Worm (Caenorhabditis elegans): ENCODE data around the gene dpy-31.

Gene dpy-31

DNA sequence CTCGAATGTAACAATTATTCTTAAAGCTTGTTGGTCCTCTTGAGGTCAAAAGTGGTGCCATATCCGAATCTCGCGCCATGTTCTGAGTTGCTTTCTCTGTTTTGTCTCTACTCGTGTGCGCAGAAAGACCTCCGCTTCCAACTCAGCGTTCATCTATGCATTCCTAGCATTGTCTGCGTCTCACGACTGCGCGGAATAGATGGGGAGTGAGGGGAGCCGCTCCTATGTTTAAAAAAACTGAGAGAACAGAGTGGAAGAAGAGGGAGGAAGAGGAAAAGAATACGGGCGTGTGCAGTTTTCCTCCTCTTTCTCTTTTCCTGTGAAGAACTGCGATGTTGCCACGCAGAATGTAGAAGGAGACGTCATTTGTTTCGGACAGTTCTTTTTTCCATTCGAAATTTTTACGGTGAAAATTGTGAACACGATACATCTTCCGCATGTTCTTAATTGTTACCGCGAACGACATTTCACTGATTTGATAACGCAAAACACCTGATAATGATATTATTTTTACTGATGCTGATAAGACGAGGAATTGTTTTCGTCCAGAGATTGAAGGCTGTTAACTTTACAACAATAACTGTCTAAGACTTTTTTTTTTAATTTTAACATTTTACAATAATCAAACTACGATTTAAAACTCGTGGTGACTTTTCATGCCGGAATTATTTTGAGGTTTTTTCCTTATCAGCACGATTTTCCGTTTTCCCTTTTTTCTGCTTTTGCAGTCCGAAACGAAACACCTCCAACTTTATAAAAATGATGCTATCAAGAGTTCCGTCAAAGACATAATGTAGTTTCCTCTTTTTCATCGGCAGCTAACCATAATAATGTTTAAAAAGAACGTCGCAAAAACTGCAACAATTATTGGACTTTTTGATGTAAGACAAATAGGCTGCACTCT lies 35.1 kb upstream of the dpy-31 start:
- TF ChIP-seq hmg-1.2 (GFP tag; IDR thresholded peaks at IDR 0.05): peak; percentile 39; the same call in 1 of the 2 replicates
- TF ChIP-seq ceh-40 (GFP tag; IDR thresholded peaks at IDR 0.05): no peak
- peak; percentile 4 for TF ChIP-seq somi-1 (GFP tag; optimal IDR thresholded peaks at IDR 0.05)
- TF ChIP-seq let-607 (tag; optimal IDR thresholded peaks at IDR 0.05): peak; percentile 96 to 97
- TF ChIP-seq egl-18 (GFP tag; IDR thresholded peaks at IDR 0.05): no peak
- peak; percentile 47 for TF ChIP-seq attf-5 (GFP tag; optimal IDR thresholded peaks at IDR 0.05)
- TF ChIP-seq ceh-27 (GFP tag; optimal IDR thresholded peaks at IDR 0.05): peak; percentile 36
- peak; percentile 2 for TF ChIP-seq unc-62 (GFP tag; optimal IDR thresholded peaks at IDR 0.05)
- TF ChIP-seq nhr-80 (tag; optimal IDR thresholded peaks at IDR 0.05): peak; percentile 83
- no peak for TF ChIP-seq attf-3 (GFP tag; conservative IDR thresholded peaks at IDR 0.05)
- no peak for TF ChIP-seq hsf-1 (GFP tag; IDR thresholded peaks at IDR 0.05)
- peak; percentile 43 for TF ChIP-seq K12H6.12 (tag; optimal IDR thresholded peaks at IDR 0.05)
- no peak for TF ChIP-seq hrde-1 (tag; optimal IDR thresholded peaks at IDR 0.05; ENCODE audit: borderline replicate concordance)
- 0 out of 2 replicates have a peak, but pooled peaks have one; percentile 11 for TF ChIP-seq nfyb-1 (GFP tag; IDR thresholded peaks at IDR 0.05)
- no peak for TF ChIP-seq efl-1 (GFP tag; optimal IDR thresholded peaks at IDR 0.05)
- no peak for TF ChIP-seq cebp-1 (GFP tag; IDR thresholded peaks at IDR 0.05)
- peak; percentile 49 for TF ChIP-seq cebp-1 (tag; optimal IDR thresholded peaks at IDR 0.05)
- TF ChIP-seq zfh-2 (GFP tag; conservative IDR thresholded peaks at IDR 0.05): peak; percentile 78
- peak; percentile 47 for TF ChIP-seq chd-7 (tag; optimal IDR thresholded peaks at IDR 0.05)

DNA sequence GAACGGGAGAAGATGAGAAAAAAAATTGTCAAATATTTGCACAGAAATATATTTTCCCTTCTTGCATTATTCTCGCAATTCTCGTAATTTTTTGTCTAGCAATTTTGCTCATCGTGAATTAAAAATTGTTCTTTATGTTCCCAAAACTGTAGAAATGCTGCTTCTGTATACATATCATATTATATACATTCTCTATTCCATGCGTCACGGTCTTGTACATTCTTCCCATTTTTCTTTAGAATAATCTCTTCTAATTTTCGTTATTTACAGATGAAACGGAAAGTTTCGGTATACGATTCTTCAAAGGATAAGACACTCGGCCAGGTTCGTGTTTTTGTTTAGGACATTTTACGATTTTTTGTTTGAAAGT lies 34.5 kb upstream of the dpy-31 start, which contains the start of gene acs-4:
Gene acs-4 (plus strand): TSS at position 271 of the 370 bp plus-strand sequence.
- TF ChIP-seq lin-40 (tag; optimal IDR thresholded peaks at IDR 0.05) (no peak), lin-35 (GFP tag; optimal IDR thresholded peaks at IDR 0.05) (no peak), Y67H2A.10 (GFP tag; conservative IDR thresholded peaks at IDR 0.05) (no peak)

DNA sequence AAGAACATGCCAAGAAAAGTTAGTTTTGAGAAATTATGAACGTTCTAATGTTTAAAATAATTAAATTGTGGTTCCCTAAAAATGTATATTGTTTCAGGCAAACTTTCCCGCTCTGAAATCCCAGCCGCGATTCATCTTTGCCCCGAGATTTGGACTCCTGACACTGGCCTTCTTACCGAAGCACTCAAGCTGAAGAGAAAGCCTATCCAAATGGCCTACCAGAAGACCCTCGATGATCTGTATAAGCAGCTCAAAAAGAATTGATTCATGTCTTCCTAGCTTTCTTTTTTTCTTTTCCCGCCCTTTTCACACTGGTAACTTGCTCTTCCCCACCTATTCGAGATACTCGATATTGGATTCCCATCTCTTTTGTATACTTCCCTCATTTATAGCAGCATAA lies 31.9 kb upstream of the dpy-31 start:
- TF ChIP-seq Y79H2A.3 (GFP tag; conservative IDR thresholded peaks at IDR 0.05): no peak
- no peak for TF ChIP-seq tbx-9 (tag; optimal IDR thresholded peaks at IDR 0.05; ENCODE audit: borderline replicate concordance)
- TF ChIP-seq lin-54 (GFP tag; optimal IDR thresholded peaks at IDR 0.05): no peak
- TF ChIP-seq K12H6.12 (tag; optimal IDR thresholded peaks at IDR 0.05): no peak
- no peak for TF ChIP-seq madf-8 (GFP tag; conservative IDR thresholded peaks at IDR 0.05)
- no peak for TF ChIP-seq F57A8.1 (GFP tag; optimal IDR thresholded peaks at IDR 0.05)
- TF ChIP-seq Y67H2A.10 (GFP tag; conservative IDR thresholded peaks at IDR 0.05): no peak
- TF ChIP-seq him-1 (tag; optimal IDR thresholded peaks at IDR 0.05): no peak
- TF ChIP-seq atf-7 (tag; optimal IDR thresholded peaks at IDR 0.05): no peak
- TF ChIP-seq aptf-2 (GFP tag; conservative IDR thresholded peaks at IDR 0.05): no peak
- TF ChIP-seq die-1 (tag; optimal IDR thresholded peaks at IDR 0.05): no peak
- TF ChIP-seq madf-6 (GFP tag; IDR thresholded peaks at IDR 0.05): no peak
- no peak for TF ChIP-seq somi-1 (GFP tag; optimal IDR thresholded peaks at IDR 0.05)

ce11 chrIII:7178497-7178896 lies 23.5 kb upstream of the dpy-31 start:
- TF ChIP-seq ceh-27 (GFP tag; optimal IDR thresholded peaks at IDR 0.05) (no peak), Y53F4B.3 (GFP tag; IDR thresholded peaks at IDR 0.05) (no peak), lsy-27 (tag; optimal IDR thresholded peaks at IDR 0.05; ENCODE audit: borderline replicate concordance, insufficient read depth) (no peak), aptf-3 (GFP tag; IDR thresholded peaks at IDR 0.05) (0 out of 2 replicates have a peak, but pooled peaks have one; percentile 10), mel-28 (tag; optimal IDR thresholded peaks at IDR 0.05; ENCODE audit: borderline replicate concordance) (no peak), Y79H2A.3 (GFP tag; conservative IDR thresholded peaks at IDR 0.05) (no peak), egl-44 (GFP tag; IDR thresholded peaks at IDR 0.05) (no peak), atf-7 (tag; optimal IDR thresholded peaks at IDR 0.05) (no peak), mes-4 (tag; optimal IDR thresholded peaks at IDR 0.05) (no peak), snpc-4 (GFP tag; optimal IDR thresholded peaks at IDR 0.05) (no peak), snpc-4 (tag; optimal IDR thresholded peaks at IDR 0.05) (peak in 1 of 4 experiments; percentile 26), zfh-2 (GFP tag; conservative IDR thresholded peaks at IDR 0.05) (no peak), Y53G8AR.9 (GFP tag; conservative IDR thresholded peaks at IDR 0.05) (0 out of 2 replicates have a peak, but pooled peaks have one; percentile 53), nhr-120 (GFP tag; IDR thresholded peaks at IDR 0.05) (no peak), madf-6 (GFP tag; IDR thresholded peaks at IDR 0.05) (peak; percentile 72)
